Worm (Caenorhabditis elegans): ENCODE measurements around the gene fbxb-95.

ce11 chrII:1851716-1852115 lies 2.5 kb upstream of the fbxb-95 start:
- TF ChIP-seq ceh-62 (tag; optimal IDR thresholded peaks at IDR 0.05) (no peak), mep-1 (tag; optimal IDR thresholded peaks at IDR 0.05) (no peak), rbr-2 (tag; optimal IDR thresholded peaks at IDR 0.05) (no peak), saeg-2 (GFP tag; IDR thresholded peaks at IDR 0.05) (no peak), duxl-1 (tag; optimal IDR thresholded peaks at IDR 0.05; ENCODE audit: poor library complexity) (peak; percentile 87), Y5F2A.4 (GFP tag; optimal IDR thresholded peaks at IDR 0.05) (no peak), fkh-10 (GFP tag; optimal IDR thresholded peaks at IDR 0.05) (no peak), ama-1 (optimal IDR thresholded peaks at IDR 0.05) (no peak), ces-1 (GFP tag; optimal IDR thresholded peaks at IDR 0.05) (no peak), unc-39 (tag; optimal IDR thresholded peaks at IDR 0.05) (no peak), nhr-76 (tag; optimal IDR thresholded peaks at IDR 0.05) (no peak)

Data from whole organism, L4 larva.